Worm (Caenorhabditis elegans) whole organism, L3 larva: ENCODE data around the gene F35F10.14.

Experiments
- ceh-16 ChIP-seq: sonication (generic microtip); optimal IDR thresholded peaks from 2 replicates; lab custom pipeline; 2017; ENCODE audit warnings: missing biosample characterization, missing genetic modification characterization
- ceh-28 ChIP-seq: fragments of 150-350 bp; optimal IDR thresholded peaks from 2 replicates; lab custom pipeline; 2014; ENCODE audit warnings: missing biosample characterization, missing genetic modification reagents, missing genetic modification characterization
- fkh-10 ChIP-seq: sonication (generic microtip); optimal IDR thresholded peaks from 2 replicates; lab custom pipeline; 2017; ENCODE audit warnings: missing biosample characterization, missing genetic modification reagents, missing genetic modification characterization
- jun-1 ChIP-seq: fragments of 150-350 bp; optimal IDR thresholded peaks from 2 replicates; lab custom pipeline; 2014; ENCODE audit warnings: missing biosample characterization, missing genetic modification reagents, missing genetic modification characterization
- nhr-237 ChIP-seq: fragments of 150-350 bp; optimal IDR thresholded peaks from 2 replicates; lab custom pipeline; 2014; ENCODE audit warnings: missing biosample characterization, missing genetic modification characterization
- nhr-43 ChIP-seq: sonication (generic microtip); optimal IDR thresholded peaks from 2 replicates; lab custom pipeline; 2016; ENCODE audit warnings: mild to moderate bottlenecking, missing genetic modification characterization, missing compliant biosample characterization; ENCODE audit not compliant: poor library complexity, severe bottlenecking
- pha-4 ChIP-seq: fragments of 150-350 bp; optimal IDR thresholded peaks from 2 replicates; lab custom pipeline; 2014; ENCODE audit warnings: missing biosample characterization, missing genetic modification reagents, missing genetic modification characterization
- ztf-4 ChIP-seq: fragments of 150-350 bp; optimal IDR thresholded peaks from 2 replicates; lab custom pipeline; 2014; ENCODE audit warnings: missing biosample characterization, missing genetic modification characterization

DNA sequence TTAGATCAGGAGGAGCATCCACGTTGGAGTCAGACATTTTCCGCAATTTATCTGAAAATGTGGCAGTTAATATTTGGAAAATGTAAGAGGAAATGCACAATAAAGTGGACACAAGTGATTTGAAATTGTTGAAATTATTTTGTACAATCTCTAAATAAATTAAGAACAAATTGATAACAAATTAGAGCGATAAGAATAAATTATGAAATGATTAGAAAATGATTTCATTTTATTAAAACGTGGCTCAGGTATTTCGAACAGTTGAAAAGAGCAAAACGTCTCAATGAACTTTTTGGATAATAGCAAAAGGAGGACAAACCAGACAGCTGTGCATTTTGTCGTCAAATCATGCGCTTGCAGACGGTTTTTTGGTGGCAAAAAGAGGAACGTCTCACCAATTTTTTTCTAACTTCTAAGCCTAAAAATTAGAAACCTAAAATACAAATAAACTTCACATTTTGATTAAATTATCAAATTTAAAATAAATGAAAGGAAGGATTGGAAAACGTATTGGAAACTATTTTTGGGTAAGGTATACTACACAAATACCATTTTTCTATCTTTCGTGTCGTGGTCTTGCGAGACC is 26.6 kb upstream of the F35F10.14 start, which contains the start of gene fbxa-65:
- TF ChIP-seq jun-1 (tag; lab: Kevin White, UChicago) = no peak
- no peak for TF ChIP-seq nhr-237 (tag; lab: Kevin White, UChicago)
- no peak for TF ChIP-seq ztf-4 (tag; lab: Kevin White, UChicago)
- TF ChIP-seq pha-4 (tag; lab: Kevin White, UChicago) = no peak
- no peak for TF ChIP-seq ceh-16 (tag; lab: Kevin White, UChicago)
- TF ChIP-seq fkh-10 (GFP tag; lab: Kevin White, UChicago) = no peak
- TF ChIP-seq nhr-43 (tag; lab: Kevin White, UChicago) = no peak
- no peak for TF ChIP-seq ceh-28
